Worm (Caenorhabditis elegans): ENCODE measurements around the gene sulp-5.

The sulp-5 gene

ce11 chrV:11891143-11891862, 11.5 kb downstream of the sulp-5 start, which contains the start of the genes sodh-2 and srx-76:
sodh-2 (minus strand) TSS chrV:11891243.
srx-76 (plus strand) TSS chrV:11891812.
- TF ChIP-seq gmeb-1 (tag; optimal IDR thresholded peaks at IDR 0.05) (no peak), F13H6.1 (tag; optimal IDR thresholded peaks at IDR 0.05) (no peak), sem-4 (tag; optimal IDR thresholded peaks at IDR 0.05) (no peak), sma-9 (GFP tag; optimal IDR thresholded peaks at IDR 0.05) (no peak), sma-9 (tag; optimal IDR thresholded peaks at IDR 0.05) (no peak), ztf-4 (tag; optimal IDR thresholded peaks at IDR 0.05) (no peak), fos-1 (tag; optimal IDR thresholded peaks at IDR 0.05) (no peak), nhr-77 (tag; optimal IDR thresholded peaks at IDR 0.05) (no peak), zag-1 (tag; optimal IDR thresholded peaks at IDR 0.05) (no peak), ceh-16 (tag; optimal IDR thresholded peaks at IDR 0.05) (no peak), peb-1 (tag; optimal IDR thresholded peaks at IDR 0.05) (no peak), mdl-1 (tag; optimal IDR thresholded peaks at IDR 0.05) (no peak), unc-39 (tag; optimal IDR thresholded peaks at IDR 0.05) (no peak), nhr-21 (tag; optimal IDR thresholded peaks at IDR 0.05) (no peak)

ce11 chrV:11893975-11894374, 14.1 kb downstream of the sulp-5 start, which contains the start of gene K12G11.6:
K12G11.6 (plus strand) TSS chrV:11894331.
- TF ChIP-seq unc-62 (GFP tag; optimal IDR thresholded peaks at IDR 0.05), result no peak
- no peak for TF ChIP-seq snpc-4 (tag; optimal IDR thresholded peaks at IDR 0.05)
- no peak for TF ChIP-seq nhr-25 (tag; optimal IDR thresholded peaks at IDR 0.05)
- TF ChIP-seq nhr-21 (tag; optimal IDR thresholded peaks at IDR 0.05), result no peak

- TF ChIP-seq skn-1 (tag; optimal IDR thresholded peaks at IDR 0.05) (no peak), gmeb-1 (tag; optimal IDR thresholded peaks at IDR 0.05) (peak; percentile 54), ztf-4 (tag; optimal IDR thresholded peaks at IDR 0.05) (no peak), nhr-25 (tag; optimal IDR thresholded peaks at IDR 0.05) (peak; percentile 55), ZK546.5 (tag; optimal IDR thresholded peaks at IDR 0.05) (no peak), ztf-1 (GFP tag; conservative IDR thresholded peaks at IDR 0.05) (no peak), sma-9 (GFP tag; optimal IDR thresholded peaks at IDR 0.05) (peak; percentile 12), sma-9 (tag; optimal IDR thresholded peaks at IDR 0.05) (no peak), egl-27 (tag; optimal IDR thresholded peaks at IDR 0.05) (no peak), lin-11 (tag; optimal IDR thresholded peaks at IDR 0.05) (no peak), crh-2 (tag; optimal IDR thresholded peaks at IDR 0.05) (peak; percentile 39), lsy-2 (tag; optimal IDR thresholded peaks at IDR 0.05) (peak in 1 of 2 experiments; percentile 25), fos-1 (tag; optimal IDR thresholded peaks at IDR 0.05) (peak; percentile 44), mdl-1 (tag; optimal IDR thresholded peaks at IDR 0.05) (no peak), zag-1 (tag; optimal IDR thresholded peaks at IDR 0.05) (no peak), F13H6.1 (tag; optimal IDR thresholded peaks at IDR 0.05) (no peak), unc-62 (GFP tag; optimal IDR thresholded peaks at IDR 0.05) (no peak), nhr-129 (tag; optimal IDR thresholded peaks at IDR 0.05) (peak; percentile 53), nhr-11 (tag; optimal IDR thresholded peaks at IDR 0.05) (no peak), C34F6.9 (tag; optimal IDR thresholded peaks at IDR 0.05) (peak; percentile 5)
Measured at ce11 chrV:11896322-11896898, 16.6 kb downstream of the sulp-5 start.

ce11 chrV:11897604-11898003, 17.8 kb downstream of the sulp-5 start:
- no peak for TF ChIP-seq unc-39 (tag; optimal IDR thresholded peaks at IDR 0.05)
- TF ChIP-seq lin-11 (tag; optimal IDR thresholded peaks at IDR 0.05), result no peak
- TF ChIP-seq sma-9 (GFP tag; optimal IDR thresholded peaks at IDR 0.05), result no peak
- TF ChIP-seq sma-9 (tag; optimal IDR thresholded peaks at IDR 0.05), result no peak
- TF ChIP-seq unc-55 (GFP tag; optimal IDR thresholded peaks at IDR 0.05), result no peak
- no peak for TF ChIP-seq Y55F3AM.14 (GFP tag; optimal IDR thresholded peaks at IDR 0.05)
- TF ChIP-seq nhr-23 (tag; optimal IDR thresholded peaks at IDR 0.05), result no peak
- no peak for TF ChIP-seq nhr-77 (tag; optimal IDR thresholded peaks at IDR 0.05)
- no peak for TF ChIP-seq mab-5 (tag; optimal IDR thresholded peaks at IDR 0.05)
- no peak for TF ChIP-seq nhr-10 (tag; optimal IDR thresholded peaks at IDR 0.05)
- no peak for TF ChIP-seq ztf-4 (tag; optimal IDR thresholded peaks at IDR 0.05)
- TF ChIP-seq lin-39 (tag; optimal IDR thresholded peaks at IDR 0.05), result no peak

- TF ChIP-seq blmp-1 (tag; optimal IDR thresholded peaks at IDR 0.05; ENCODE audit: insufficient read depth) (no peak), unc-55 (GFP tag; optimal IDR thresholded peaks at IDR 0.05) (no peak), ztf-1 (GFP tag; conservative IDR thresholded peaks at IDR 0.05) (no peak), nhr-6 (tag; optimal IDR thresholded peaks at IDR 0.05) (no peak), nhr-129 (tag; optimal IDR thresholded peaks at IDR 0.05) (no peak), C34F6.9 (tag; optimal IDR thresholded peaks at IDR 0.05) (no peak), nhr-12 (tag; optimal IDR thresholded peaks at IDR 0.05) (no peak), lin-11 (tag; optimal IDR thresholded peaks at IDR 0.05) (no peak), ama-1 (optimal IDR thresholded peaks at IDR 0.05) (no peak), ceh-16 (tag; optimal IDR thresholded peaks at IDR 0.05) (no peak), unc-39 (tag; optimal IDR thresholded peaks at IDR 0.05) (no peak), crh-2 (tag; optimal IDR thresholded peaks at IDR 0.05) (no peak)
Measured at ce11 chrV:11899149-11899548, 19.3 kb downstream of the sulp-5 start, which contains the start of gene sma-1. sma-1 (plus strand) TSS chrV:11899449.
